Fruit fly (Drosophila melanogaster): Measurements from ENCODE around the gene Nsun2.

DNA sequence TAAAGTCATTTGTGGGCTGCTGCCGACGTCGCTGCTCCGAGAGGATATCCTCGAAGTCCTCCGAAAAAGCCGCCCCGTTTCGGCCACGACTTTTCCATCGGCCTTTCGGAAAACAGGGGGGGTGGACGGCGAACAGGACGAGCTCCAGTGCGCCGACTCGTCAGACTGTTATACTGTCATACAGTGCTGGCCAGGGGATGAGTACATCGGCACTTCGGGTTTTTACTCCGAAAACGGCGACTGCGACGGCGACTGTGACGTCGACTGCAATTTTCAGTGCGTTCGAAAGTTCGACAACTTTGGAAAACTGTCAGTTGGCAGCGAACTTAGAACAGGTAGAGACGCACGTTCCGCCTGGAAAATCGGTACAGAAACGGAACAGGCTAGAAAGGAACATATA lies 38.1 kb downstream of the Nsun2 start, which contains the start of gene CG43689:
- TF ChIP-seq CG11617 (GFP tag; optimal IDR thresholded peaks at IDR 0.05) (no peak), CG1620 (GFP tag; optimal IDR thresholded peaks at IDR 0.05) (no peak), ovo (GFP tag; optimal IDR thresholded peaks at IDR 0.05) (no peak), cic (GFP tag; optimal IDR thresholded peaks at IDR 0.05) (no peak), CG14711 (tag; optimal IDR thresholded peaks at IDR 0.05) (no peak), Clk (GFP tag; optimal IDR thresholded peaks at IDR 0.05) (no peak), CG5204 (GFP tag; optimal IDR thresholded peaks at IDR 0.05) (no peak), Crg-1 (GFP tag; optimal IDR thresholded peaks at IDR 0.05) (no peak), CG7101 (tag; optimal IDR thresholded peaks at IDR 0.05) (no peak), cnc (optimal IDR thresholded peaks at IDR 0.05) (no peak), tj (GFP tag; optimal IDR thresholded peaks at IDR 0.05) (no peak)
